Fruit fly (Drosophila melanogaster) whole organism, prepupa: ENCODE data around the gene Proc.

Source experiments
- CG10669 ChIP-seq: fragments of 200-800 bp; sonication (Bioruptor generic); optimal IDR thresholded peaks from 3 replicates; lab custom pipeline; 2018; ENCODE audit warnings: missing biosample characterization, mild to moderate bottlenecking, missing genetic modification characterization, moderate library complexity
- CG11294 ChIP-seq: fragments of 200-800 bp; sonication (Bioruptor generic); IDR thresholded peaks from 2 replicates; pipeline ENCODE4 v1.3.6; 2022; ENCODE audit warnings: missing biosample characterization, missing genetic modification characterization
- CG1621 ChIP-seq: fragments of 200-800 bp; sonication (Bioruptor generic); optimal IDR thresholded peaks from 3 replicates; lab custom pipeline; 2018; ENCODE audit warnings: missing biosample characterization, mild to moderate bottlenecking, missing genetic modification characterization
- CG6163 ChIP-seq: fragments of 200-800 bp; sonication (Bioruptor generic); IDR thresholded peaks from 3 replicates; pipeline ENCODE4 v1.3.6; 2022; ENCODE audit warnings: missing biosample characterization, missing genetic modification characterization
- Ets21C ChIP-seq: fragments of 200-800 bp; sonication (Bioruptor generic); optimal IDR thresholded peaks from 3 replicates; lab custom pipeline; 2016; ENCODE audit warnings: missing biosample characterization, missing genetic modification characterization
- Ets96B ChIP-seq: fragments of 200-800 bp; optimal IDR thresholded peaks from 2 replicates; lab custom pipeline; 2019; ENCODE audit warnings: missing biosample characterization, mild to moderate bottlenecking, missing genetic modification characterization, moderate library complexity
- Gug ChIP-seq: fragments of 200-800 bp; sonication (Bioruptor generic); IDR thresholded peaks from 2 replicates; pipeline ENCODE4 v1.3.6; 2022; ENCODE audit warnings: missing biosample characterization, missing genetic modification characterization
- OdsH ChIP-seq: fragments of 200-800 bp; sonication (Bioruptor generic); optimal IDR thresholded peaks from 3 replicates; lab custom pipeline; 2016; ENCODE audit warnings: missing biosample characterization, missing genetic modification characterization
- lz ChIP-seq: fragments of 200-800 bp; sonication (Bioruptor generic); optimal IDR thresholded peaks from 3 replicates; lab custom pipeline; 2016; ENCODE audit warnings: missing biosample characterization, missing genetic modification characterization
- vri ChIP-seq: fragments of 200-800 bp; sonication (Bioruptor generic); optimal IDR thresholded peaks from 3 replicates; lab custom pipeline; 2016; ENCODE audit warnings: missing biosample characterization, mild to moderate bottlenecking, missing genetic modification characterization

DNA sequence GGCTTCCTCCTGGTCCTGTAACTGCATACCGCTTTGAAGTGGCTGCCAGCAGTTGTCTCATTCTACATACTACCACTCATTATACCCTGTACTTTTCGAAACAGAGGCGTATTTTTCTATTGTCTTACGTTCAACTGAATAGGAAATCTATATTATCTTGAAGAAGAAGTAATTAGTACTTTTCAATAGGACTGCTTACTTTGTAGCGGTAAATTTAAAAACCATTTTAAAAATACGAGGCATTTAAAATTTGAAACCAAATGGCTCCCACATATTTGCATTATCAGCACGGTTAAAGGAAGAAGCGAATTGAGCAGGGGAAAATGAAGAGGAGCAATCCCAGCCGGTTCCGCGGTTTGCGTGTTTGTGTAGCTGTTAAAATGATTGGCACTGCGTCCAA lies 26.0 kb upstream of the Proc start:
- TF ChIP-seq Gug (GFP tag; lab: Robert Waterston, UW) (0 out of 2 replicates have a peak, but pooled peaks have one; percentile 28), CG6163 (GFP tag; lab: Robert Waterston, UW) (peak; percentile 69), vri (no peak), lz (GFP tag; lab: Kevin White, UChicago) (peak; percentile 47), Ets96B (peak; percentile 80), Ets21C (peak; percentile 40), OdsH (GFP tag; lab: Kevin White, UChicago) (peak; percentile 50), CG11294 (GFP tag; lab: Robert Waterston, UW) (no peak), CG1621 (peak; percentile 26), CG10669 (GFP tag; lab: Kevin White, UChicago) (peak; percentile 63)
